Worm (Caenorhabditis elegans) whole organism, midembryonic: Measurements from ENCODE around the gene pqn-73.

ENCODE experiments used
- T22C8.4 ChIP-seq: fragments of 200-800 bp; sonication (Bioruptor generic); IDR thresholded peaks from 2 replicates; pipeline ENCODE4 v1.3.6; 2022; ENCODE audit warnings: missing genetic modification characterization, missing compliant biosample characterization
- cog-1 ChIP-seq: sonication (generic microtip); optimal IDR thresholded peaks from 2 replicates; lab custom pipeline; 2016; ENCODE audit warnings: missing genetic modification characterization, missing compliant biosample characterization
- flt-1 ChIP-seq: fragments of 200-800 bp; sonication (Bioruptor generic); IDR thresholded peaks from 2 replicates; pipeline ENCODE4 v1.3.6; 2022; ENCODE audit warnings: missing genetic modification characterization, missing compliant biosample characterization
- klf-2 ChIP-seq: fragments of 200-800 bp; sonication (Bioruptor generic); conservative IDR thresholded peaks from 2 replicates; pipeline ENCODE4 v1.3.6; 2022; ENCODE audit warnings: missing genetic modification reagents, missing genetic modification characterization, missing compliant biosample characterization
- med-1 ChIP-seq: sonication (generic microtip); optimal IDR thresholded peaks from 2 replicates; lab custom pipeline; 2017; ENCODE audit warnings: missing genetic modification characterization, mild to moderate bottlenecking, missing compliant biosample characterization, antibody characterized with exemption, missing genetic modification reagents; ENCODE audit not compliant: insufficient read depth
- ref-1 ChIP-seq: fragments of 200-800 bp; sonication (Bioruptor generic); conservative IDR thresholded peaks from 2 replicates; pipeline ENCODE4 v1.3.6; 2022; ENCODE audit warnings: missing genetic modification reagents, missing genetic modification characterization, missing compliant biosample characterization
- tab-1 ChIP-seq: fragments of 200-800 bp; sonication (Bioruptor generic); IDR thresholded peaks from 2 replicates; pipeline ENCODE4 v1.3.6; 2022; ENCODE audit warnings: missing genetic modification characterization, missing compliant biosample characterization
- ztf-23 ChIP-seq: fragments of 200-800 bp; sonication (Bioruptor generic); IDR thresholded peaks from 2 replicates; pipeline ENCODE4 v1.3.6; 2022; ENCODE audit warnings: missing genetic modification reagents, missing genetic modification characterization, missing compliant biosample characterization
- ztf-29 ChIP-seq: fragments of 200-800 bp; sonication (Bioruptor generic); IDR thresholded peaks from 2 replicates; pipeline ENCODE4 v1.3.6; 2022; ENCODE audit warnings: missing genetic modification reagents, missing genetic modification characterization, missing compliant biosample characterization

The pqn-73 gene

DNA sequence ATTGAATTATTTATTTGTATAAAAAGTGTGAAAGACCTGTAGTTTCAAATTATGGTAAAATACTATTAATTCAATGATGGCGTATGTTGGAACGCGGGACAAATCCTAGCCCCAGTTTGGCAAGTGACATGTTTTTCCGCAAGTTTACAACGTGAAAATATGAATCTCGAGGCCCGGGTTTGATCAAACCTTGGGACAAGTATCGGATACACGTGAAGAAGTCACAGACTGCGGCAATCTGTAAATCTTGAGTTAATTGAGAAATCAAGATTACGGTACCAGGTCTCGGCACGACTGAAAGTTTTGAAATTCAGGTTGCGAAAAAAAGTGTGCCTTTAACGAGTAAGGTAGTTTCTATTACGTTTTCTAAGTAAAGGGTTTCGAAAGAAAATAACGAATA, 42.5 kb downstream of the pqn-73 start:
- TF ChIP-seq med-1 (GFP tag; lab: Kevin White, UChicago) (no peak), tab-1 (no peak), ztf-23 (GFP tag; lab: Robert Waterston, UW) (no peak), cog-1 (tag; lab: Kevin White, UChicago) (no peak), ref-1 (no peak), ztf-29 (GFP tag; lab: Robert Waterston, UW) (no peak), T22C8.4 (GFP tag; lab: Robert Waterston, UW) (no peak), flt-1 (GFP tag; lab: Robert Waterston, UW) (no peak), klf-2 (GFP tag; lab: Robert Waterston, UW) (no peak)

- no peak for TF ChIP-seq ztf-23 (GFP tag; lab: Robert Waterston, UW)
- TF ChIP-seq cog-1 (tag; lab: Kevin White, UChicago) = no peak
- no peak for TF ChIP-seq ref-1
- no peak for TF ChIP-seq klf-2 (GFP tag; lab: Robert Waterston, UW)
- TF ChIP-seq tab-1 = no peak
- TF ChIP-seq med-1 (GFP tag; lab: Kevin White, UChicago) = no peak
- TF ChIP-seq T22C8.4 (GFP tag; lab: Robert Waterston, UW) = no peak
- TF ChIP-seq ztf-29 (GFP tag; lab: Robert Waterston, UW) = no peak
- no peak for TF ChIP-seq flt-1 (GFP tag; lab: Robert Waterston, UW)
These were observed 44.6 kb downstream of the pqn-73 start, which contains the start of gene F54C9.11 for ce11 chrII:8585036-8585627. TSS of gene F54C9.11 (minus strand) at chrII:8585086.

DNA sequence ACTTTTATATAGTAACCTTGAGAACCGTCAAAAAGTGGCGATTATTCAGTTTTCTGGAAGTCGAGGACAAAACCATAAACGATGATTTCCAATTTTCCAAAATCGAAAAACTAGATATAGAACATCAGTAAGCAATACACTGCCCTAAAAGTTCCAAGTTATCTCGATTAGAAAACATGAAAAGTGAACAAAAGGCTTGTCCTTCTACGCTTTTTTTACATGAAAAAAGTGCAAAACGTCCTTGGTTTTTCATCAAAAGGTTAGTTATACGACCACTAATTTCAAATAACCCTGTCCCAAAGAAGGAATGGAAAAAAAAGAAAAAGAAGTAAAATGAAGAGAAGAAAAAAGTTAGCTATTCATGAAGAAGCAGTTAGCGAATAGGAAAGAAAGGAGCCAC, 45.4 kb downstream of the pqn-73 start:
- TF ChIP-seq ztf-23 (GFP tag; lab: Robert Waterston, UW) (no peak), ztf-29 (GFP tag; lab: Robert Waterston, UW) (no peak), T22C8.4 (GFP tag; lab: Robert Waterston, UW) (no peak), tab-1 (no peak), ref-1 (no peak), klf-2 (GFP tag; lab: Robert Waterston, UW) (no peak)

ce11 chrII:8587660-8588230, 47.2 kb downstream of the pqn-73 start:
- TF ChIP-seq klf-2 (GFP tag; lab: Robert Waterston, UW) = no peak
- no peak for TF ChIP-seq cog-1 (tag; lab: Kevin White, UChicago)

DNA sequence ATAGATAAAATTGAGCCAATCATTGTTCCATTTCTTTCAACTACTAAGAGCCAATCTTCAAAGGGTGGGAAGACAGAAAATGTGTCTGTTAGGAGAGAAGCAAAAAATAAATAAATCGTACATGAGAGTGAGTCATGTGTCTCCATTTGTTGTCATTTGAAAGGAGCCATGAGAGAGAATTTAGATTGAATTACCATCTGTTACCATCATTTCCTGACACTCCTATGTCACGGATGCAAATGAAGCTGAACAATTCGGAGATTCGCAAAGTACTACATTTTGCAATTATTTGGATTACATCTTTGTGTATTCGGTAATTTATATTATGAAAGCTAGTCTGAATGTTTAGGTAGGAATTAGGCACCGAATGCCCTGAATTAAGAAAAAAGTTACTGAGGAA, 47.9 kb downstream of the pqn-73 start:
- TF ChIP-seq ref-1 (no peak), klf-2 (GFP tag; lab: Robert Waterston, UW) (no peak), ztf-29 (GFP tag; lab: Robert Waterston, UW) (no peak), ztf-23 (GFP tag; lab: Robert Waterston, UW) (no peak), med-1 (GFP tag; lab: Kevin White, UChicago) (no peak), tab-1 (no peak), T22C8.4 (GFP tag; lab: Robert Waterston, UW) (no peak), flt-1 (GFP tag; lab: Robert Waterston, UW) (no peak), cog-1 (tag; lab: Kevin White, UChicago) (no peak)

DNA sequence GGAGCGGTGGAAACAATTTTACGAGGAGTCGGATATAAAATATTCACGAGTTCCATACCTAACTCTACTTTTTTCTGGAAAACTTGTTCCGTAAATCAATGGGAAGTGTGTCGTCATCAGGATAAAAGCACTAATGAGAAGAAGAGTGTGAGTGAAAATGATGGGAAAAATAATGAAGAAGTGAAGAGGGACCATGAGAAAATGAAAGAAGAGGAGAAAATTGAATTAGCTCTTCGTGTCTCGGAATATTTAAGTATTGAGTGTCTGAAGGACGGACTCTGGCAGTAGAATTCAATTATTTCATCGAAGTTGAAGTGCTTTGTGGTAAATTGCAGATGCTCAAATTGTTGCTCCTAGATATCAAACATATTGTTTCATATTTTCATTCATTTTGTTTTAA, 48.7 kb downstream of the pqn-73 start:
- TF ChIP-seq flt-1 (GFP tag; lab: Robert Waterston, UW) (no peak), T22C8.4 (GFP tag; lab: Robert Waterston, UW) (no peak), ztf-23 (GFP tag; lab: Robert Waterston, UW) (no peak)

ce11 chrII:8590684-8591083, 50.2 kb downstream of the pqn-73 start, which contains the start of gene aptf-4:
TSS of gene aptf-4 (plus strand) at chrII:8590984.
- no peak for TF ChIP-seq tab-1
- no peak for TF ChIP-seq T22C8.4 (GFP tag; lab: Robert Waterston, UW)
- TF ChIP-seq med-1 (GFP tag; lab: Kevin White, UChicago) = no peak
- no peak for TF ChIP-seq ztf-29 (GFP tag; lab: Robert Waterston, UW)
- TF ChIP-seq cog-1 (tag; lab: Kevin White, UChicago) = no peak
- no peak for TF ChIP-seq ref-1
- no peak for TF ChIP-seq klf-2 (GFP tag; lab: Robert Waterston, UW)
- TF ChIP-seq flt-1 (GFP tag; lab: Robert Waterston, UW) = no peak
- TF ChIP-seq ztf-23 (GFP tag; lab: Robert Waterston, UW) = no peak

- TF ChIP-seq cog-1 (tag; lab: Kevin White, UChicago) = no peak
- TF ChIP-seq ztf-23 (GFP tag; lab: Robert Waterston, UW) = no peak
- TF ChIP-seq klf-2 (GFP tag; lab: Robert Waterston, UW) = no peak
- TF ChIP-seq med-1 (GFP tag; lab: Kevin White, UChicago) = no peak
- TF ChIP-seq T22C8.4 (GFP tag; lab: Robert Waterston, UW) = no peak
- no peak for TF ChIP-seq ref-1
- no peak for TF ChIP-seq tab-1
- no peak for TF ChIP-seq flt-1 (GFP tag; lab: Robert Waterston, UW)
- no peak for TF ChIP-seq ztf-29 (GFP tag; lab: Robert Waterston, UW)
These were observed 53.5 kb downstream of the pqn-73 start, which contains the start of gene aptf-3 for ce11 chrII:8593840-8594625. TSS of gene aptf-3 (plus strand) at chrII:8594190.
